Worm (Caenorhabditis elegans) whole organism, L1 larva: ENCODE results near the gene bath-39.
A peak's percentile ranks its signal among the peaks of the same experiment; 100 is the strongest.

Experiments
- C34B4.2 ChIP-seq: sonication (generic microtip); optimal IDR thresholded peaks from 2 replicates; lab custom pipeline; 2017; ENCODE audit warnings: mild to moderate bottlenecking, missing genetic modification characterization, missing compliant biosample characterization
- F16B12.6 ChIP-seq: fragments of 150-350 bp; optimal IDR thresholded peaks from 2 replicates; lab custom pipeline; 2014; ENCODE audit warnings: missing biosample characterization, missing genetic modification characterization
- Y116A8C.19 ChIP-seq: sonication (generic microtip); optimal IDR thresholded peaks from 2 replicates; lab custom pipeline; 2016; ENCODE audit warnings: missing compliant biosample characterization, missing genetic modification characterization, borderline replicate concordance
- aha-1 ChIP-seq: fragments of 150-350 bp; optimal IDR thresholded peaks from 2 replicates; lab custom pipeline; 2014; ENCODE audit warnings: missing biosample characterization, missing genetic modification characterization
- aly-2 ChIP-seq: fragments of 150-350 bp; optimal IDR thresholded peaks from 2 replicates; lab custom pipeline; 2014; ENCODE audit warnings: missing biosample characterization, missing genetic modification characterization
- ama-1 ChIP-seq: fragments of 150-350 bp; optimal IDR thresholded peaks from 2 replicates; lab custom pipeline; 2014
- blmp-1 ChIP-seq: fragments of 150-350 bp; optimal IDR thresholded peaks from 2 replicates; lab custom pipeline; 2014; ENCODE audit warnings: missing biosample characterization, missing genetic modification characterization
- ceh-63 ChIP-seq: fragments of 200-800 bp; sonication (Bioruptor generic); optimal IDR thresholded peaks from 2 replicates; lab custom pipeline; 2018; ENCODE audit warnings: mild to moderate bottlenecking, missing genetic modification characterization, missing compliant biosample characterization
- ceh-82 ChIP-seq, 3 experiments: fragments of 150-350 bp in 1 of 3; sonication (generic microtip) in 2 of 3; optimal IDR thresholded peaks; 2 replicates each; lab custom pipeline; 2014 to 2017; ENCODE audit warnings: missing biosample characterization in 3 of 3, missing genetic modification characterization in 3 of 3
- dpl-1 ChIP-seq, 3 experiments: fragments of 150-350 bp in 2 of 3; sonication (generic microtip) in 1 of 3; optimal IDR thresholded peaks; 2 replicates each; lab custom pipeline; 2014 to 2017; ENCODE audit warnings: missing biosample characterization in 3 of 3, missing genetic modification characterization in 3 of 3, missing genetic modification reagents in 3 of 3
- efl-3 ChIP-seq: fragments of 200-800 bp; sonication (Bioruptor generic); optimal IDR thresholded peaks from 2 replicates; lab custom pipeline; 2018; ENCODE audit warnings: mild to moderate bottlenecking, missing genetic modification characterization, missing compliant biosample characterization
- egl-27 ChIP-seq, 2 experiments: fragments of 150-350 bp in 1 of 2; sonication (generic microtip); optimal IDR thresholded peaks; 3 replicates each; lab custom pipeline; 2017 to 2018; ENCODE audit warnings: missing biosample characterization in 2 of 2, missing genetic modification characterization in 2 of 2, missing genetic modification reagents in 2 of 2
- elt-2 ChIP-seq: sonication (generic microtip); optimal IDR thresholded peaks from 2 replicates; lab custom pipeline; 2016; ENCODE audit warnings: missing genetic modification characterization, mild to moderate bottlenecking, inconsistent platforms, missing compliant biosample characterization, missing genetic modification reagents
- elt-3 ChIP-seq, 6 experiments: fragments of 150-350 bp in 1 of 6; sonication (generic microtip); optimal IDR thresholded peaks; 2 replicates each; lab custom pipeline; 2017 to 2018; ENCODE audit warnings: missing biosample characterization in 6 of 6, missing genetic modification characterization in 6 of 6, inconsistent platforms in 1 of 6
- ets-5 ChIP-seq: fragments of 200-800 bp; sonication (Bioruptor generic); IDR thresholded peaks from 2 replicates; pipeline ENCODE4 v1.3.6; 2022; ENCODE audit warnings: missing genetic modification characterization, missing compliant biosample characterization
- fkh-10 ChIP-seq: sonication (generic microtip); optimal IDR thresholded peaks from 2 replicates; lab custom pipeline; 2017; ENCODE audit warnings: missing biosample characterization, missing genetic modification reagents, missing genetic modification characterization
- fkh-8 ChIP-seq: sonication (generic microtip); optimal IDR thresholded peaks from 2 replicates; lab custom pipeline; 2016; ENCODE audit warnings: mild to moderate bottlenecking, missing genetic modification characterization, missing compliant biosample characterization
- grh-1 ChIP-seq: fragments of 200-800 bp; sonication (Bioruptor generic); IDR thresholded peaks from 2 replicates; pipeline ENCODE4 v1.3.6; 2022; ENCODE audit warnings: missing genetic modification reagents, missing genetic modification characterization, missing compliant biosample characterization
- hpl-2 ChIP-seq: fragments of 150-350 bp; optimal IDR thresholded peaks from 2 replicates; lab custom pipeline; 2014; ENCODE audit warnings: missing biosample characterization, missing genetic modification reagents, missing genetic modification characterization
- irx-1 ChIP-seq: sonication (generic microtip); optimal IDR thresholded peaks from 2 replicates; lab custom pipeline; 2016; ENCODE audit warnings: missing genetic modification characterization, missing compliant biosample characterization
- lin-13 ChIP-seq: fragments of 150-350 bp; optimal IDR thresholded peaks from 2 replicates; lab custom pipeline; 2014; ENCODE audit warnings: missing biosample characterization, missing genetic modification reagents, missing genetic modification characterization
- lin-14 ChIP-seq: fragments of 200-800 bp; sonication (Bioruptor generic); optimal IDR thresholded peaks from 2 replicates; lab custom pipeline; 2018; ENCODE audit warnings: mild to moderate bottlenecking, missing genetic modification characterization, moderate library complexity, missing compliant biosample characterization
- lin-15B ChIP-seq: fragments of 150-350 bp; sonication (generic microtip); optimal IDR thresholded peaks from 3 replicates; lab custom pipeline; 2014; ENCODE audit warnings: missing biosample characterization, missing genetic modification characterization
- lin-35 ChIP-seq, 2 experiments: fragments of 150-350 bp; optimal IDR thresholded peaks; 2 replicates each; lab custom pipeline; 2014; ENCODE audit warnings: missing biosample characterization in 2 of 2, missing genetic modification characterization in 2 of 2, missing genetic modification reagents in 2 of 2
- lin-39 ChIP-seq: fragments of 150-350 bp; optimal IDR thresholded peaks from 2 replicates; lab custom pipeline; 2014; ENCODE audit warnings: missing biosample characterization, missing genetic modification reagents, missing genetic modification characterization
- lir-3 ChIP-seq: sonication (generic microtip); optimal IDR thresholded peaks from 2 replicates; lab custom pipeline; 2016; ENCODE audit warnings: mild to moderate bottlenecking, missing genetic modification characterization, moderate library complexity, missing compliant biosample characterization; ENCODE audit not compliant: poor library complexity
- mab-9 ChIP-seq: fragments of 200-800 bp; sonication (Bioruptor generic); IDR thresholded peaks from 2 replicates; pipeline ENCODE4 v1.3.6; 2022; ENCODE audit warnings: missing genetic modification reagents, missing genetic modification characterization, missing compliant biosample characterization
- mdl-1 ChIP-seq, 2 experiments: fragments of 150-350 bp; optimal IDR thresholded peaks; 2 replicates each; lab custom pipeline; 2014 to 2017; ENCODE audit warnings: missing biosample characterization in 2 of 2, missing genetic modification characterization in 2 of 2, inconsistent platforms in 1 of 2
- mef-2 ChIP-seq: fragments of 150-350 bp; optimal IDR thresholded peaks from 2 replicates; lab custom pipeline; 2014; ENCODE audit warnings: missing biosample characterization, missing genetic modification characterization
- mep-1 ChIP-seq: fragments of 150-350 bp; optimal IDR thresholded peaks from 2 replicates; lab custom pipeline; 2014; ENCODE audit warnings: missing biosample characterization, missing genetic modification characterization
- nhr-12 ChIP-seq: sonication (generic microtip); optimal IDR thresholded peaks from 2 replicates; lab custom pipeline; 2017; ENCODE audit warnings: missing biosample characterization, missing genetic modification characterization
- nhr-20 ChIP-seq: sonication (generic microtip); optimal IDR thresholded peaks from 2 replicates; lab custom pipeline; 2016; ENCODE audit warnings: mild to moderate bottlenecking, missing genetic modification characterization, missing compliant biosample characterization
- nhr-28 ChIP-seq: fragments of 150-350 bp; optimal IDR thresholded peaks from 2 replicates; lab custom pipeline; 2014; ENCODE audit warnings: missing biosample characterization, missing genetic modification characterization
- nhr-47 ChIP-seq: sonication (generic microtip); optimal IDR thresholded peaks from 2 replicates; lab custom pipeline; 2016; ENCODE audit warnings: mild to moderate bottlenecking, missing genetic modification characterization, moderate library complexity, missing compliant biosample characterization
- nhr-71 ChIP-seq: sonication (generic microtip); optimal IDR thresholded peaks from 2 replicates; lab custom pipeline; 2016; ENCODE audit warnings: mild to moderate bottlenecking, missing genetic modification characterization, moderate library complexity, missing compliant biosample characterization
- nhr-84 ChIP-seq: sonication (generic microtip); optimal IDR thresholded peaks from 2 replicates; lab custom pipeline; 2017; ENCODE audit warnings: missing biosample characterization, missing genetic modification characterization
- nhr-85 ChIP-seq: sonication (generic microtip); peaks from one replicate; lab custom pipeline; 2016; ENCODE audit warnings: missing genetic modification characterization, inconsistent platforms, missing compliant biosample characterization
- nhr-90 ChIP-seq: sonication (generic microtip); optimal IDR thresholded peaks from 2 replicates; lab custom pipeline; 2016; ENCODE audit warnings: mild to moderate bottlenecking, missing genetic modification characterization, missing compliant biosample characterization; ENCODE audit not compliant: poor library complexity
- pag-3 ChIP-seq: sonication (generic microtip); optimal IDR thresholded peaks from 2 replicates; lab custom pipeline; 2017; ENCODE audit warnings: missing genetic modification characterization, mild to moderate bottlenecking, missing compliant biosample characterization, antibody characterized with exemption, borderline replicate concordance; ENCODE audit not compliant: insufficient read depth
- rnt-1 ChIP-seq: sonication (generic microtip); optimal IDR thresholded peaks from 2 replicates; lab custom pipeline; 2016; ENCODE audit warnings: mild to moderate bottlenecking, missing genetic modification characterization, moderate library complexity, missing compliant biosample characterization
- skn-1 ChIP-seq: fragments of 150-350 bp; optimal IDR thresholded peaks from 2 replicates; lab custom pipeline; 2014; ENCODE audit warnings: missing biosample characterization, missing genetic modification characterization
- snpc-4 ChIP-seq: fragments of 150-350 bp; optimal IDR thresholded peaks from 2 replicates; lab custom pipeline; 2014; ENCODE audit warnings: missing biosample characterization, missing genetic modification characterization
- snu-23 ChIP-seq: sonication (generic microtip); optimal IDR thresholded peaks from 2 replicates; lab custom pipeline; 2016; ENCODE audit warnings: missing genetic modification characterization, missing compliant biosample characterization
- sox-4 ChIP-seq: sonication (generic microtip); optimal IDR thresholded peaks from 2 replicates; lab custom pipeline; 2016; ENCODE audit warnings: missing genetic modification characterization, missing compliant biosample characterization
- sptf-1 ChIP-seq: fragments of 150-350 bp; optimal IDR thresholded peaks from 2 replicates; lab custom pipeline; 2014; ENCODE audit warnings: missing biosample characterization, missing genetic modification characterization
- sup-37 ChIP-seq: fragments of 200-800 bp; sonication (Bioruptor generic); optimal IDR thresholded peaks from 2 replicates; lab custom pipeline; 2018; ENCODE audit warnings: mild to moderate bottlenecking, missing genetic modification characterization, missing compliant biosample characterization
- swsn-7 ChIP-seq: sonication (generic microtip); optimal IDR thresholded peaks from 2 replicates; lab custom pipeline; 2016; ENCODE audit warnings: missing genetic modification characterization, missing compliant biosample characterization
- tlp-1 ChIP-seq: fragments of 150-350 bp; optimal IDR thresholded peaks from 2 replicates; lab custom pipeline; 2014; ENCODE audit warnings: missing biosample characterization, missing genetic modification characterization
- unc-130 ChIP-seq: fragments of 150-350 bp; optimal IDR thresholded peaks from 2 replicates; lab custom pipeline; 2017; ENCODE audit warnings: missing biosample characterization, missing genetic modification characterization, inconsistent platforms
- unc-62 ChIP-seq: fragments of 150-350 bp; optimal IDR thresholded peaks from 2 replicates; lab custom pipeline; 2014; ENCODE audit warnings: missing biosample characterization, missing genetic modification reagents, missing genetic modification characterization
- vab-15 ChIP-seq: sonication (generic microtip); optimal IDR thresholded peaks from 2 replicates; lab custom pipeline; 2017; ENCODE audit warnings: missing genotype, mild to moderate bottlenecking, missing genetic modification characterization, missing compliant biosample characterization
- zag-1 ChIP-seq: fragments of 150-350 bp; optimal IDR thresholded peaks from 2 replicates; lab custom pipeline; 2014; ENCODE audit warnings: missing biosample characterization, missing genetic modification characterization
- ztf-11 ChIP-seq, 2 experiments: sonication (generic microtip); optimal IDR thresholded peaks; 2 replicates each; lab custom pipeline; 2016 to 2017; ENCODE audit warnings: missing genetic modification characterization in 2 of 2, missing biosample characterization in 1 of 2, missing compliant biosample characterization in 1 of 2
- ztf-4 ChIP-seq: fragments of 150-350 bp; optimal IDR thresholded peaks from 2 replicates; lab custom pipeline; 2014; ENCODE audit warnings: missing biosample characterization, missing genetic modification characterization

bath-39 gene

ce11 chrV:13489830-13490229 is 30.6 kb downstream of the bath-39 start, which contains the start of gene T10G3.3:
Gene T10G3.3 (minus strand): TSS chrV:13490199.
- no peak for TF ChIP-seq nhr-84 (tag; lab: Kevin White, UChicago)
- peak in 2 of 6 experiments; percentile 50 to 69 for TF ChIP-seq elt-3 (tag; optimal IDR thresholded peaks at IDR 0.05; lab: Kevin White, UChicago)
- TF ChIP-seq zag-1: no peak
- no peak for TF ChIP-seq rnt-1 (tag; lab: Kevin White, UChicago)
- no peak for TF ChIP-seq mef-2 (tag; lab: Kevin White, UChicago)
- TF ChIP-seq skn-1 (tag; lab: Kevin White, UChicago): no peak
- no peak for TF ChIP-seq aha-1
- TF ChIP-seq sox-4 (tag; lab: Kevin White, UChicago): no peak
- no peak for TF ChIP-seq efl-3 (GFP tag; lab: Kevin White, UChicago)
- peak; percentile 44 for TF ChIP-seq grh-1 (GFP tag; lab: Robert Waterston, UW)
- no peak for TF ChIP-seq fkh-8 (tag; lab: Kevin White, UChicago)
- TF ChIP-seq ceh-63 (GFP tag; lab: Kevin White, UChicago): no peak
- no peak for TF ChIP-seq tlp-1 (tag; lab: Kevin White, UChicago)
- no peak for TF ChIP-seq lin-39 (tag; lab: Kevin White, UChicago)
- peak; percentile 56 for TF ChIP-seq nhr-20 (tag; lab: Kevin White, UChicago)
- TF ChIP-seq aly-2: no peak
- TF ChIP-seq vab-15 (tag; lab: Kevin White, UChicago): no peak
- TF ChIP-seq irx-1 (tag; lab: Kevin White, UChicago): no peak
- TF ChIP-seq mep-1: peak; percentile 2
- TF ChIP-seq lin-35 (GFP tag; optimal IDR thresholded peaks at IDR 0.05; lab: Kevin White, UChicago): no peak
- no peak for TF ChIP-seq ceh-82 (tag; optimal IDR thresholded peaks at IDR 0.05; lab: Kevin White, UChicago)
- no peak for TF ChIP-seq ama-1 (lab: Kevin White, UChicago)
- no peak for TF ChIP-seq unc-130
- TF ChIP-seq lir-3 (tag; lab: Kevin White, UChicago): no peak
- TF ChIP-seq C34B4.2 (tag; lab: Kevin White, UChicago): no peak
- no peak for TF ChIP-seq hpl-2
- no peak for TF ChIP-seq lin-15B
- no peak for TF ChIP-seq ets-5 (GFP tag; lab: Robert Waterston, UW)
- peak; percentile 29 for TF ChIP-seq nhr-90 (tag; lab: Kevin White, UChicago)
- TF ChIP-seq F16B12.6: no peak
- peak; percentile 41 for TF ChIP-seq nhr-71
- TF ChIP-seq lin-13 (GFP tag; lab: Kevin White, UChicago): no peak
- TF ChIP-seq unc-62 (GFP tag; lab: Kevin White, UChicago): no peak
- TF ChIP-seq swsn-7 (tag; lab: Kevin White, UChicago): no peak
- no peak for TF ChIP-seq elt-2 (tag; lab: Kevin White, UChicago)
- TF ChIP-seq Y116A8C.19: no peak
- TF ChIP-seq snu-23 (GFP tag; lab: Kevin White, UChicago): peak; percentile 38
- TF ChIP-seq sup-37: no peak
- TF ChIP-seq blmp-1 (tag; lab: Kevin White, UChicago): peak; percentile 96
- no peak for TF ChIP-seq ztf-4 (tag; lab: Kevin White, UChicago)
- no peak for TF ChIP-seq pag-3 (tag; lab: Kevin White, UChicago)
- no peak for TF ChIP-seq egl-27 (tag; optimal IDR thresholded peaks at IDR 0.05; lab: Kevin White, UChicago)
- TF ChIP-seq mdl-1 (tag; optimal IDR thresholded peaks at IDR 0.05; lab: Kevin White, UChicago): no peak
- TF ChIP-seq snpc-4 (tag; lab: Kevin White, UChicago): no peak
- TF ChIP-seq ztf-11 (tag; optimal IDR thresholded peaks at IDR 0.05; lab: Kevin White, UChicago): no peak
- no peak for TF ChIP-seq mab-9 (GFP tag; lab: Robert Waterston, UW)
- TF ChIP-seq nhr-47 (tag; lab: Kevin White, UChicago): no peak
- peak; percentile 93 for TF ChIP-seq nhr-85 (tag; lab: Kevin White, UChicago)
- no peak for TF ChIP-seq sptf-1 (tag; lab: Kevin White, UChicago)
- no peak for TF ChIP-seq nhr-28 (tag; lab: Kevin White, UChicago)
- peak; percentile 60 for TF ChIP-seq lin-14
- TF ChIP-seq nhr-12 (tag; lab: Kevin White, UChicago): no peak
- no peak for TF ChIP-seq dpl-1 (GFP tag; optimal IDR thresholded peaks at IDR 0.05; lab: Kevin White, UChicago)
- no peak for TF ChIP-seq fkh-10 (GFP tag; lab: Kevin White, UChicago)
